Fruit fly (Drosophila melanogaster): ENCODE data around the gene CG43931.

Gene CG43931

dm6 chr3L:20930059-20930785, 32.9 kb downstream of the CG43931 start (continued):
- TF ChIP-seq Gug (GFP tag; IDR thresholded peaks at IDR 0.05) (peak; percentile 54; the same call in 1 of the 2 replicates), dsx (GFP tag; optimal IDR thresholded peaks at IDR 0.05; ENCODE audit: poor library complexity, severe bottlenecking) (peak; percentile 82), CG11294 (GFP tag; IDR thresholded peaks at IDR 0.05) (peak; percentile 53; the same call in 1 of the 2 replicates), fd59A (GFP tag; optimal IDR thresholded peaks at IDR 0.05) (peak; percentile 26), Hr38 (GFP tag; optimal IDR thresholded peaks at IDR 0.05) (no peak), CG8119 (GFP tag; IDR thresholded peaks at IDR 0.05) (peak; percentile 84), CG6808 (GFP tag; optimal IDR thresholded peaks at IDR 0.05) (peak; percentile 61), Blimp-1 (GFP tag; optimal IDR thresholded peaks at IDR 0.05) (no peak), ss (GFP tag; optimal IDR thresholded peaks at IDR 0.05) (peak; percentile 39 to 49), CG11902 (GFP tag; optimal IDR thresholded peaks at IDR 0.05) (peak; percentile 33), lz (GFP tag; optimal IDR thresholded peaks at IDR 0.05) (peak; percentile 24), Eip75B (GFP tag; optimal IDR thresholded peaks at IDR 0.05) (peak; percentile 62), Eip93F (GFP tag; optimal IDR thresholded peaks at IDR 0.05) (no peak), CG10669 (GFP tag; optimal IDR thresholded peaks at IDR 0.05) (peak; percentile 72), Hr4 (GFP tag; optimal IDR thresholded peaks at IDR 0.05) (peak; percentile 56), eg (GFP tag; IDR thresholded peaks at IDR 0.05) (peak; percentile 63; the same call in 2 of the 3 replicates), vri (GFP tag; optimal IDR thresholded peaks at IDR 0.05) (no peak), fd85E (GFP tag; optimal IDR thresholded peaks at IDR 0.05) (peak; percentile 26), salr (GFP tag; optimal IDR thresholded peaks at IDR 0.05) (peak; percentile 0 to 46)

- TF ChIP-seq CG10631 (GFP tag; optimal IDR thresholded peaks at IDR 0.05) (no peak), CG6808 (GFP tag; optimal IDR thresholded peaks at IDR 0.05) (no peak), eg (GFP tag; IDR thresholded peaks at IDR 0.05) (no peak), CG16779 (tag; optimal IDR thresholded peaks at IDR 0.05) (no peak), salr (GFP tag; optimal IDR thresholded peaks at IDR 0.05) (no peak), Smox (GFP tag; optimal IDR thresholded peaks at IDR 0.05) (no peak), cyc (GFP tag; optimal IDR thresholded peaks at IDR 0.05) (no peak), svp (GFP tag) (peak; percentile 72), CG7368 (GFP tag; optimal IDR thresholded peaks at IDR 0.05) (no peak), Eip78C (GFP tag) (peak; percentile 69), CG11902 (GFP tag; optimal IDR thresholded peaks at IDR 0.05) (no peak)
These were observed 34.2 kb downstream of the CG43931 start for dm6 chr3L:20931510-20931909.

- TF ChIP-seq Met (GFP tag; optimal IDR thresholded peaks at IDR 0.05) (no peak), pdm3 (GFP tag; optimal IDR thresholded peaks at IDR 0.05) (no peak), CG34406 (GFP tag; optimal IDR thresholded peaks at IDR 0.05) (no peak), Blimp-1 (GFP tag; optimal IDR thresholded peaks at IDR 0.05) (no peak), CG7368 (GFP tag; optimal IDR thresholded peaks at IDR 0.05) (no peak), achi (GFP tag; optimal IDR thresholded peaks at IDR 0.05) (no peak), CG4318 (GFP tag; optimal IDR thresholded peaks at IDR 0.05) (no peak), CG8632 (GFP tag; optimal IDR thresholded peaks at IDR 0.05) (no peak), Eip75B (GFP tag; optimal IDR thresholded peaks at IDR 0.05) (no peak), svp (GFP tag) (no peak), CG10669 (GFP tag; optimal IDR thresholded peaks at IDR 0.05) (no peak), cyc (GFP tag; optimal IDR thresholded peaks at IDR 0.05) (no peak), CG31627 (GFP tag; optimal IDR thresholded peaks at IDR 0.05) (no peak)
These were observed 35.2 kb downstream of the CG43931 start for dm6 chr3L:20932556-20932955.

dm6 chr3L:20933706-20934105, 36.3 kb downstream of the CG43931 start:
- TF ChIP-seq Ets96B (tag; optimal IDR thresholded peaks at IDR 0.05) (no peak), cyc (GFP tag; optimal IDR thresholded peaks at IDR 0.05) (peak; percentile 10), esn (GFP tag; optimal IDR thresholded peaks at IDR 0.05) (peak; percentile 25), CG10669 (GFP tag; optimal IDR thresholded peaks at IDR 0.05) (peak; percentile 25), eg (GFP tag; IDR thresholded peaks at IDR 0.05) (peak; percentile 69), Blimp-1 (GFP tag; optimal IDR thresholded peaks at IDR 0.05) (no peak), CG10631 (GFP tag; optimal IDR thresholded peaks at IDR 0.05) (no peak), CG6792 (GFP tag; optimal IDR thresholded peaks at IDR 0.05) (peak; percentile 26), CG11902 (GFP tag; optimal IDR thresholded peaks at IDR 0.05) (no peak), Eip75B (GFP tag; optimal IDR thresholded peaks at IDR 0.05) (peak; percentile 15), fd85E (GFP tag; optimal IDR thresholded peaks at IDR 0.05) (no peak), CG6854 (GFP tag; optimal IDR thresholded peaks at IDR 0.05) (no peak), CG6276 (GFP tag; optimal IDR thresholded peaks at IDR 0.05) (peak; percentile 42), achi (GFP tag; optimal IDR thresholded peaks at IDR 0.05) (peak; percentile 41), CG3919 (GFP tag; optimal IDR thresholded peaks at IDR 0.05) (peak; percentile 68), topi (GFP tag; optimal IDR thresholded peaks at IDR 0.05) (peak; percentile 34), lz (GFP tag; optimal IDR thresholded peaks at IDR 0.05) (peak; percentile 26), CG34406 (GFP tag; optimal IDR thresholded peaks at IDR 0.05) (peak; percentile 9), dsx (GFP tag; optimal IDR thresholded peaks at IDR 0.05; ENCODE audit: poor library complexity, severe bottlenecking) (no peak), Hr39 (GFP tag; optimal IDR thresholded peaks at IDR 0.05) (peak; percentile 14), CG8319 (GFP tag; optimal IDR thresholded peaks at IDR 0.05) (no peak), pdm3 (GFP tag; optimal IDR thresholded peaks at IDR 0.05) (peak; percentile 28), Sox102F (GFP tag; optimal IDR thresholded peaks at IDR 0.05) (peak; percentile 52)
